Fruit fly (Drosophila melanogaster) whole organism, adult: ENCODE measurements around the gene Unc50.
A peak's percentile ranks its signal among the peaks of the same experiment; 100 is the strongest.

Experiments
- CG11617 ChIP-seq: fragments of 200-800 bp; sonication (Bioruptor generic); optimal IDR thresholded peaks from 2 replicates; lab custom pipeline; 2017; ENCODE audit warnings: mild to moderate bottlenecking, missing biosample characterization, missing genetic modification reagents, missing genetic modification characterization
- CG12768 ChIP-seq: fragments of 200-800 bp; sonication (Bioruptor generic); optimal IDR thresholded peaks from 2 replicates; lab custom pipeline; 2017; ENCODE audit warnings: missing biosample characterization, missing genetic modification characterization, mild to moderate bottlenecking, moderate library complexity, missing genetic modification reagents
- CG14711 ChIP-seq: fragments of 200-800 bp; sonication (Bioruptor generic); optimal IDR thresholded peaks from 2 replicates; lab custom pipeline; 2018; ENCODE audit warnings: missing biosample characterization, mild to moderate bottlenecking, missing genetic modification characterization, moderate library complexity
- CG1620 ChIP-seq: fragments of 200-800 bp; sonication (Bioruptor generic); optimal IDR thresholded peaks from 2 replicates; lab custom pipeline; 2016; ENCODE audit warnings: missing biosample characterization, missing genetic modification characterization
- CG33017 ChIP-seq: fragments of 200-800 bp; sonication (Bioruptor generic); optimal IDR thresholded peaks from 2 replicates; lab custom pipeline; 2018; ENCODE audit warnings: missing biosample characterization, mild to moderate bottlenecking, missing genetic modification characterization, moderate library complexity
- CG5204 ChIP-seq: fragments of 200-800 bp; sonication (Bioruptor generic); optimal IDR thresholded peaks from 2 replicates; lab custom pipeline; 2016; ENCODE audit warnings: missing biosample characterization, missing genetic modification characterization
- CG7045 ChIP-seq: fragments of 200-800 bp; sonication (Bioruptor generic); optimal IDR thresholded peaks from 2 replicates; lab custom pipeline; 2017; ENCODE audit warnings: missing biosample characterization, mild to moderate bottlenecking, missing genetic modification characterization
- CG7101 ChIP-seq: fragments of 200-800 bp; sonication (Bioruptor generic); optimal IDR thresholded peaks from 2 replicates; lab custom pipeline; 2018; ENCODE audit warnings: missing biosample characterization, mild to moderate bottlenecking, missing genetic modification characterization, moderate library complexity
- Clk ChIP-seq: fragments of 200-800 bp; sonication (Bioruptor generic); optimal IDR thresholded peaks from 2 replicates; lab custom pipeline; 2017; ENCODE audit warnings: missing biosample characterization, missing genetic modification characterization
- Crg-1 ChIP-seq: fragments of 200-800 bp; sonication (Bioruptor generic); optimal IDR thresholded peaks from 2 replicates; lab custom pipeline; 2016; ENCODE audit warnings: missing biosample characterization, missing genetic modification characterization
- Hr96 ChIP-seq: fragments of 200-800 bp; sonication (Bioruptor generic); optimal IDR thresholded peaks from 2 replicates; lab custom pipeline; 2016; ENCODE audit warnings: missing biosample characterization, missing genetic modification characterization
- Mnt ChIP-seq: fragments of 200-800 bp; sonication (Bioruptor generic); optimal IDR thresholded peaks from 2 replicates; lab custom pipeline; 2016; ENCODE audit warnings: missing biosample characterization, mild to moderate bottlenecking, missing genetic modification characterization
- bab1 ChIP-seq: fragments of 200-800 bp; sonication (Bioruptor generic); optimal IDR thresholded peaks from 3 replicates; lab custom pipeline; 2019; ENCODE audit warnings: missing biosample characterization, mild to moderate bottlenecking, missing genetic modification characterization, moderate library complexity
- cic ChIP-seq: fragments of 200-800 bp; sonication (Bioruptor generic); optimal IDR thresholded peaks from 2 replicates; lab custom pipeline; 2017; ENCODE audit warnings: missing biosample characterization, mild to moderate bottlenecking, missing genetic modification characterization, moderate library complexity
- cnc ChIP-seq, 2 experiments: fragments of >200 bp; optimal IDR thresholded peaks; 2 replicates each; lab custom pipeline; 2017
- kay ChIP-seq: fragments of 200-800 bp; sonication (Bioruptor generic); peaks from one replicate; lab custom pipeline; 2016; ENCODE audit warnings: missing biosample characterization, missing genetic modification characterization, borderline replicate concordance
- ovo ChIP-seq: fragments of 200-800 bp; sonication (Bioruptor generic); optimal IDR thresholded peaks from 2 replicates; lab custom pipeline; 2016; ENCODE audit warnings: missing biosample characterization, missing genetic modification characterization
- pad ChIP-seq: fragments of 200-800 bp; sonication (Bioruptor generic); optimal IDR thresholded peaks from 3 replicates; lab custom pipeline; 2017; ENCODE audit warnings: missing biosample characterization, missing genetic modification characterization, mild to moderate bottlenecking, moderate library complexity, missing genetic modification reagents
- tj ChIP-seq: fragments of 200-800 bp; sonication (Bioruptor generic); optimal IDR thresholded peaks from 3 replicates; lab custom pipeline; 2017; ENCODE audit warnings: missing biosample characterization, mild to moderate bottlenecking, missing genetic modification characterization, moderate library complexity
- toe ChIP-seq: fragments of 200-800 bp; sonication (Bioruptor generic); optimal IDR thresholded peaks from 2 replicates; lab custom pipeline; 2016; ENCODE audit warnings: missing biosample characterization, missing genetic modification characterization

Gene Unc50

dm6 chr3R:8645580-8646220 is 30.7 kb downstream of the Unc50 start, which contains the start of gene Cyp313b1:
TSS of gene Cyp313b1 (minus strand) at chr3R:8645650.
- no peak for TF ChIP-seq Hr96
- no peak for TF ChIP-seq toe (GFP tag; lab: Kevin White, UChicago)
- no peak for TF ChIP-seq pad (GFP tag; lab: Kevin White, UChicago)
- TF ChIP-seq bab1 (GFP tag; lab: Kevin White, UChicago): no peak

- peak; percentile 90 for TF ChIP-seq tj (GFP tag; lab: Kevin White, UChicago)
- no peak for TF ChIP-seq CG7045 (GFP tag; lab: Kevin White, UChicago)
- TF ChIP-seq CG1620: no peak
- TF ChIP-seq ovo (GFP tag; lab: Kevin White, UChicago): no peak
- peak; percentile 10 for TF ChIP-seq bab1 (GFP tag; lab: Kevin White, UChicago)
- TF ChIP-seq kay (GFP tag; lab: Kevin White, UChicago): peak; percentile 79
- TF ChIP-seq CG12768 (GFP tag; lab: Kevin White, UChicago): no peak
- TF ChIP-seq pad (GFP tag; lab: Kevin White, UChicago): no peak
- no peak for TF ChIP-seq toe (GFP tag; lab: Kevin White, UChicago)
- TF ChIP-seq cnc (optimal IDR thresholded peaks at IDR 0.05; lab: Kevin White, UChicago): no peak
- TF ChIP-seq CG5204 (GFP tag; lab: Kevin White, UChicago): no peak
- TF ChIP-seq CG7101 (tag; lab: Kevin White, UChicago): no peak
Observed at dm6 chr3R:8642376-8642966, 33.9 kb downstream of the Unc50 start.

- TF ChIP-seq ovo (GFP tag; lab: Kevin White, UChicago): no peak
- TF ChIP-seq cnc (optimal IDR thresholded peaks at IDR 0.05; lab: Kevin White, UChicago): no peak
- TF ChIP-seq toe (GFP tag; lab: Kevin White, UChicago): no peak
- no peak for TF ChIP-seq CG14711 (tag; lab: Kevin White, UChicago)
- no peak for TF ChIP-seq Clk (GFP tag; lab: Kevin White, UChicago)
- no peak for TF ChIP-seq pad (GFP tag; lab: Kevin White, UChicago)
- no peak for TF ChIP-seq Hr96
- no peak for TF ChIP-seq CG7101 (tag; lab: Kevin White, UChicago)
- TF ChIP-seq CG1620: no peak
- TF ChIP-seq bab1 (GFP tag; lab: Kevin White, UChicago): no peak
- no peak for TF ChIP-seq CG11617 (GFP tag; lab: Kevin White, UChicago)
- no peak for TF ChIP-seq CG12768 (GFP tag; lab: Kevin White, UChicago)
- TF ChIP-seq Crg-1 (GFP tag; lab: Kevin White, UChicago): no peak
- TF ChIP-seq CG33017: no peak
- no peak for TF ChIP-seq CG7045 (GFP tag; lab: Kevin White, UChicago)
- TF ChIP-seq kay (GFP tag; lab: Kevin White, UChicago): no peak
- no peak for TF ChIP-seq Mnt (GFP tag; lab: Kevin White, UChicago)
Observed at dm6 chr3R:8638629-8639028, 37.8 kb downstream of the Unc50 start.

- no peak for TF ChIP-seq CG11617 (GFP tag; lab: Kevin White, UChicago)
- TF ChIP-seq ovo (GFP tag; lab: Kevin White, UChicago): no peak
- no peak for TF ChIP-seq cnc (optimal IDR thresholded peaks at IDR 0.05; lab: Kevin White, UChicago)
- no peak for TF ChIP-seq CG7045 (GFP tag; lab: Kevin White, UChicago)
- no peak for TF ChIP-seq cic (GFP tag; lab: Kevin White, UChicago)
- TF ChIP-seq CG12768 (GFP tag; lab: Kevin White, UChicago): no peak
- TF ChIP-seq toe (GFP tag; lab: Kevin White, UChicago): no peak
- no peak for TF ChIP-seq kay (GFP tag; lab: Kevin White, UChicago)
- no peak for TF ChIP-seq pad (GFP tag; lab: Kevin White, UChicago)
- TF ChIP-seq bab1 (GFP tag; lab: Kevin White, UChicago): no peak
- TF ChIP-seq CG1620: no peak
Observed at dm6 chr3R:8635778-8636177, 40.6 kb downstream of the Unc50 start, which contains the start of gene Or85e. TSS of gene Or85e (minus strand) at chr3R:8635878.
